Worm (Caenorhabditis elegans) whole organism, young adult: ENCODE data around the gene C45B11.8.

Source experiments
- Y95B8A.8 ChIP-seq: fragments of 200-800 bp; sonication (Bioruptor generic); IDR thresholded peaks from 2 replicates; pipeline ENCODE4 v1.3.6; 2022; ENCODE audit warnings: missing genetic modification reagents, missing genetic modification characterization, missing compliant biosample characterization
- ama-1 ChIP-seq, 3 experiments: fragments of 150-350 bp in 1 of 3; sonication (generic microtip) in 2 of 3; optimal IDR thresholded peaks; 2 replicates each; lab custom pipeline; 2014 to 2018; ENCODE audit warnings: missing biosample characterization in 2 of 3, missing genetic modification characterization in 2 of 3, missing genetic modification reagents in 2 of 3
- dpl-1 ChIP-seq: fragments of 150-350 bp; optimal IDR thresholded peaks from 2 replicates; lab custom pipeline; 2014; ENCODE audit warnings: missing biosample characterization, missing genetic modification reagents, missing genetic modification characterization
- nfya-1 ChIP-seq: sonication (generic microtip); optimal IDR thresholded peaks from 2 replicates; lab custom pipeline; 2017; ENCODE audit warnings: antibody characterized with exemption, missing compliant biosample characterization, missing genetic modification characterization, borderline replicate concordance; ENCODE audit not compliant: insufficient read depth

- TF ChIP-seq Y95B8A.8 (GFP tag; lab: Robert Waterston, UW) (no peak), ama-1 (optimal IDR thresholded peaks at IDR 0.05; lab: Kevin White, UChicago) (no peak), ama-1 (GFP tag; optimal IDR thresholded peaks at IDR 0.05; lab: Kevin White, UChicago) (no peak), dpl-1 (no peak), nfya-1 (tag; lab: Kevin White, UChicago) (no peak)
Observed at ce11 chrV:11060239-11060984, 19.8 kb downstream of the C45B11.8 start, which contains the start of gene T04C12.11.
